Worm (Caenorhabditis elegans): ENCODE measurements around the gene ceh-81.

The ceh-81 gene

ce11 chrII:1712938-1713337 is 17.3 kb upstream of the ceh-81 start, which contains the start of gene btb-7:
Gene btb-7 (plus strand): TSS chrII:1713238.
- no peak for TF ChIP-seq sox-4 (tag; optimal IDR thresholded peaks at IDR 0.05)
- TF ChIP-seq ceh-82 (tag; optimal IDR thresholded peaks at IDR 0.05): no peak
- TF ChIP-seq ceh-88 (GFP tag; IDR thresholded peaks at IDR 0.05): no peak

DNA sequence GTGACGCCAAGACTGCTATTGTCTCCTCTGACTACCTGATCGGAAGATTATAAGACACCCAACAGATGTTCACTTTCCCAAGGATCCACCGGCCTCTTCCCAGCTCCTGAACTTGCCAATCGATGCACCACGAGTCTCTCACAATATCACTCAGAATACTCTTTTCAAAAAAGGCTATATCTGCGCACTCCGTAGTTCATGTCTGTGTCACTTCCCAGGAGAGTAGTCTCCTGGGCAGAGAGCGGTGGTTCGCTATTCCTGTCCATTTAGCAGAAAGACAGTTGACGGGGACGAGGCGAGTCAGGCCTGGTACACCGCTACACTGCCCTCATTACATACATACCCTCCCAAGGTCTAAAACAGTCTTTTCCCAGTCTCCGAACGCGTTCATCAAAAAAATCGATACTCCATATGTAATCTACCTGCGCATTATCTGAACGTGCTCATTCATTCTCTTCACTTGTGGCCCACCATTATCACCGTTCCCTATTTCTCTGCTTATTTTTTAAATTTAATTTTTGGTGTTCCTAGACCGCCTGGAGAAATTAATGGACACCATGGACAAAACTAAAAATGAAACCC is 15.3 kb upstream of the ceh-81 start, which contains the start of gene btb-6:
TSS of gene btb-6 (plus strand) at position 532 of the 582 bp plus-strand sequence.
- no peak for TF ChIP-seq ceh-90 (tag; optimal IDR thresholded peaks at IDR 0.05)
- no peak for TF ChIP-seq snpc-4 (tag; optimal IDR thresholded peaks at IDR 0.05)
- no peak for TF ChIP-seq efl-3 (GFP tag; optimal IDR thresholded peaks at IDR 0.05)
- TF ChIP-seq pag-3 (tag; optimal IDR thresholded peaks at IDR 0.05; ENCODE audit: borderline replicate concordance, insufficient read depth): no peak
- TF ChIP-seq ceh-8 (GFP tag; optimal IDR thresholded peaks at IDR 0.05): no peak
- TF ChIP-seq mab-9 (GFP tag; IDR thresholded peaks at IDR 0.05): no peak
- no peak for TF ChIP-seq nhr-85 (tag)
- no peak for TF ChIP-seq egl-13 (tag; optimal IDR thresholded peaks at IDR 0.05)
- TF ChIP-seq aly-2 (tag; optimal IDR thresholded peaks at IDR 0.05): no peak
- no peak for TF ChIP-seq mdl-1 (tag; optimal IDR thresholded peaks at IDR 0.05)
- TF ChIP-seq Y116A8C.19 (tag; optimal IDR thresholded peaks at IDR 0.05; ENCODE audit: borderline replicate concordance): no peak
- no peak for TF ChIP-seq lin-35 (GFP tag; optimal IDR thresholded peaks at IDR 0.05)
- no peak for TF ChIP-seq nhr-11 (tag; optimal IDR thresholded peaks at IDR 0.05)
- TF ChIP-seq xbp-1 (tag; optimal IDR thresholded peaks at IDR 0.05): no peak
- no peak for TF ChIP-seq mef-2 (tag; optimal IDR thresholded peaks at IDR 0.05)

ce11 chrII:1719153-1719552 is 11.1 kb upstream of the ceh-81 start, which contains the start of gene fbxb-48:
Gene fbxb-48 (minus strand): TSS chrII:1719253.
- TF ChIP-seq hpl-2 (GFP tag; optimal IDR thresholded peaks at IDR 0.05) (no peak), nhr-28 (tag; optimal IDR thresholded peaks at IDR 0.05) (no peak), jun-1 (tag; optimal IDR thresholded peaks at IDR 0.05) (no peak), egl-13 (tag; optimal IDR thresholded peaks at IDR 0.05) (no peak), unc-86 (tag; optimal IDR thresholded peaks at IDR 0.05) (no peak), sox-4 (tag; optimal IDR thresholded peaks at IDR 0.05) (no peak), alr-1 (tag; optimal IDR thresholded peaks at IDR 0.05; ENCODE audit: borderline replicate concordance) (no peak), nhr-19 (GFP tag; conservative IDR thresholded peaks at IDR 0.05) (no peak), elt-2 (tag; optimal IDR thresholded peaks at IDR 0.05) (no peak), hlh-4 (tag; optimal IDR thresholded peaks at IDR 0.05) (no peak), lin-14 (GFP tag; optimal IDR thresholded peaks at IDR 0.05) (no peak), hlh-17 (GFP tag; optimal IDR thresholded peaks at IDR 0.05; ENCODE audit: borderline replicate concordance) (no peak)

- no peak for TF ChIP-seq ets-5 (GFP tag; IDR thresholded peaks at IDR 0.05)
- no peak for TF ChIP-seq nhr-19 (GFP tag; conservative IDR thresholded peaks at IDR 0.05)
Measured at ce11 chrII:1722394-1722793, 7.8 kb upstream of the ceh-81 start, which contains the start of the genes fbxb-5 and btb-8. Gene fbxb-5 (minus strand): TSS chrII:1722494. Gene btb-8 (plus strand): TSS chrII:1722770.

ce11 chrII:1724314-1724713 is 5.9 kb upstream of the ceh-81 start, which contains the start of gene fbxb-11:
Gene fbxb-11 (plus strand): TSS chrII:1724614.
- TF ChIP-seq ceh-90 (tag; optimal IDR thresholded peaks at IDR 0.05): no peak
- TF ChIP-seq fos-1 (tag; optimal IDR thresholded peaks at IDR 0.05): no peak
- no peak for TF ChIP-seq mep-1 (tag; optimal IDR thresholded peaks at IDR 0.05)
- TF ChIP-seq grh-1 (GFP tag; IDR thresholded peaks at IDR 0.05): no peak
- TF ChIP-seq egl-27 (tag; optimal IDR thresholded peaks at IDR 0.05): no peak
- no peak for TF ChIP-seq ces-1 (GFP tag; optimal IDR thresholded peaks at IDR 0.05)
- TF ChIP-seq C34B4.2 (tag; optimal IDR thresholded peaks at IDR 0.05): no peak
- no peak for TF ChIP-seq sup-37 (GFP tag; optimal IDR thresholded peaks at IDR 0.05)
- no peak for TF ChIP-seq nhr-19 (GFP tag; conservative IDR thresholded peaks at IDR 0.05)
- no peak for TF ChIP-seq isw-1 (GFP tag; IDR thresholded peaks at IDR 0.05)
- no peak for TF ChIP-seq nhr-90 (tag; optimal IDR thresholded peaks at IDR 0.05; ENCODE audit: poor library complexity)
- no peak for TF ChIP-seq fkh-8 (tag; optimal IDR thresholded peaks at IDR 0.05)

All from whole organism, L1 larva.